Fruit fly (Drosophila melanogaster) whole organism, embryonic: ENCODE measurements around the gene ATPsynB.

ENCODE experiments used
- Asciz ChIP-seq: fragments of 200-800 bp; sonication (Bioruptor generic); optimal IDR thresholded peaks from 2 replicates; lab custom pipeline; 2017; ENCODE audit warnings: missing biosample characterization, mild to moderate bottlenecking, missing genetic modification characterization, missing genetic modification reagents
- Atf3 ChIP-seq: fragments of 200-800 bp; sonication (Bioruptor generic); optimal IDR thresholded peaks from 3 replicates; lab custom pipeline; 2016; ENCODE audit warnings: missing biosample characterization, missing genetic modification characterization
- Awh ChIP-seq: fragments of 200-800 bp; sonication (Bioruptor generic); IDR thresholded peaks from 2 replicates; pipeline ENCODE4, ENCODE4 v1.3.6; 2022; ENCODE audit warnings: missing biosample characterization, missing genetic modification characterization
- Bgb ChIP-seq: fragments of 200-800 bp; sonication (Bioruptor generic); IDR thresholded peaks from 2 replicates; pipeline ENCODE4 v1.3.6; 2022; ENCODE audit warnings: missing biosample characterization, missing genetic modification characterization; ENCODE audit not compliant: partially characterized antibody
- CG10654 ChIP-seq: fragments of 200-800 bp; sonication (Bioruptor generic); optimal IDR thresholded peaks from 2 replicates; lab custom pipeline; 2016; ENCODE audit warnings: missing biosample characterization, missing genetic modification characterization
- CG10979 ChIP-seq: fragments of 200-800 bp; sonication (Bioruptor generic); optimal IDR thresholded peaks from 2 replicates; lab custom pipeline; 2018; ENCODE audit warnings: missing biosample characterization, mild to moderate bottlenecking, missing genetic modification characterization, moderate library complexity
- CG12219 ChIP-seq: fragments of 200-800 bp; sonication (Bioruptor generic); optimal IDR thresholded peaks from 3 replicates; lab custom pipeline; 2018; ENCODE audit warnings: missing biosample characterization, mild to moderate bottlenecking, missing genetic modification characterization
- CG12744 ChIP-seq: fragments of 200-800 bp; sonication (Bioruptor generic); optimal IDR thresholded peaks from 2 replicates; lab custom pipeline; 2016; ENCODE audit warnings: missing biosample characterization, missing genetic modification characterization
- CG13123 ChIP-seq: fragments of 200-800 bp; sonication (Bioruptor generic); optimal IDR thresholded peaks from 2 replicates; lab custom pipeline; 2016; ENCODE audit warnings: missing biosample characterization, missing genetic modification characterization
- CG13894 ChIP-seq: fragments of 200-800 bp; sonication (Bioruptor generic); optimal IDR thresholded peaks from 3 replicates; lab custom pipeline; 2018; ENCODE audit warnings: missing biosample characterization, mild to moderate bottlenecking, missing genetic modification characterization, moderate library complexity
- CG16779 ChIP-seq: fragments of 200-800 bp; sonication (Bioruptor generic); IDR thresholded peaks from 2 replicates; pipeline ENCODE4 v1.3.6; 2022; ENCODE audit warnings: missing biosample characterization, missing genetic modification characterization
- CG2199 ChIP-seq: fragments of 200-800 bp; sonication (Bioruptor generic); IDR thresholded peaks from 3 replicates; pipeline ENCODE4 v1.3.6; 2022; ENCODE audit warnings: missing biosample characterization, missing genetic modification characterization
- CG2712 ChIP-seq: fragments of 200-800 bp; optimal IDR thresholded peaks from 3 replicates; lab custom pipeline; 2019; ENCODE audit warnings: missing biosample characterization, mild to moderate bottlenecking, missing genetic modification characterization, moderate library complexity
- CG3163 ChIP-seq: fragments of 200-800 bp; sonication (Bioruptor generic); optimal IDR thresholded peaks from 3 replicates; lab custom pipeline; 2016; ENCODE audit warnings: missing biosample characterization, missing genetic modification characterization
- CG3847 ChIP-seq: fragments of 200-800 bp; sonication (Bioruptor generic); IDR thresholded peaks from 2 replicates; pipeline ENCODE4 v1.3.6; 2022; ENCODE audit warnings: missing biosample characterization, missing genetic modification characterization
- CG6654 ChIP-seq: fragments of 200-800 bp; sonication (Bioruptor generic); optimal IDR thresholded peaks from 2 replicates; lab custom pipeline; 2017; ENCODE audit warnings: missing biosample characterization, mild to moderate bottlenecking, missing genetic modification characterization
- CG6683 ChIP-seq: fragments of 200-800 bp; sonication (Bioruptor generic); optimal IDR thresholded peaks from 2 replicates; lab custom pipeline; 2017; ENCODE audit warnings: missing biosample characterization, mild to moderate bottlenecking, missing genetic modification characterization, missing genetic modification reagents
- CG6689 ChIP-seq: fragments of 200-800 bp; sonication (Bioruptor generic); IDR thresholded peaks from 2 replicates; pipeline ENCODE4 v1.3.6; 2022; ENCODE audit warnings: missing biosample characterization, missing genetic modification characterization
- CG7556 ChIP-seq: fragments of 200-800 bp; sonication (Bioruptor generic); optimal IDR thresholded peaks from 2 replicates; lab custom pipeline; 2017; ENCODE audit warnings: missing biosample characterization, mild to moderate bottlenecking, missing genetic modification characterization
- CG7987 ChIP-seq: fragments of 200-800 bp; sonication (Bioruptor generic); optimal IDR thresholded peaks from 2 replicates; lab custom pipeline; 2018; ENCODE audit warnings: missing biosample characterization, mild to moderate bottlenecking, missing genetic modification characterization, moderate library complexity
- CG8924 ChIP-seq: fragments of 200-800 bp; optimal IDR thresholded peaks from 3 replicates; lab custom pipeline; 2019; ENCODE audit warnings: missing biosample characterization, mild to moderate bottlenecking, missing genetic modification characterization, moderate library complexity
- D19A ChIP-seq: fragments of 200-800 bp; optimal IDR thresholded peaks from 3 replicates; lab custom pipeline; 2019; ENCODE audit warnings: missing biosample characterization, mild to moderate bottlenecking, missing genetic modification characterization, moderate library complexity
- Deaf1 ChIP-seq: fragments of 200-800 bp; optimal IDR thresholded peaks from 3 replicates; lab custom pipeline; 2019; ENCODE audit warnings: missing biosample characterization, mild to moderate bottlenecking, missing genetic modification characterization, moderate library complexity
- Dll ChIP-seq: fragments of 200-800 bp; sonication (Bioruptor generic); IDR thresholded peaks from 4 replicates; pipeline ENCODE4 v1.3.6; 2022; ENCODE audit warnings: missing biosample characterization, missing genetic modification characterization; ENCODE audit not compliant: partially characterized antibody
- MTF-1 ChIP-seq: fragments of 200-800 bp; sonication (Bioruptor generic); optimal IDR thresholded peaks from 2 replicates; lab custom pipeline; 2018; ENCODE audit warnings: missing biosample characterization, mild to moderate bottlenecking, missing genetic modification characterization, borderline replicate concordance
- Optix ChIP-seq: fragments of 200-800 bp; sonication (Bioruptor generic); IDR thresholded peaks from 3 replicates; pipeline ENCODE4 v1.3.6; 2022; ENCODE audit warnings: missing biosample characterization, missing genetic modification characterization
- Scr ChIP-seq: fragments of 200-800 bp; sonication (Bioruptor generic); IDR thresholded peaks from 2 replicates; pipeline ENCODE4 v1.3.6; 2022; ENCODE audit warnings: missing biosample characterization, missing genetic modification characterization; ENCODE audit not compliant: partially characterized antibody
- amos ChIP-seq: fragments of 200-800 bp; sonication (Bioruptor generic); IDR thresholded peaks from 2 replicates; pipeline ENCODE4 v1.3.6; 2022; ENCODE audit warnings: missing biosample characterization, missing genetic modification characterization; ENCODE audit not compliant: partially characterized antibody
- caup ChIP-seq: fragments of 200-800 bp; sonication (Bioruptor generic); optimal IDR thresholded peaks from 3 replicates; lab custom pipeline; 2017; ENCODE audit warnings: missing biosample characterization, mild to moderate bottlenecking, missing genetic modification characterization, moderate library complexity; ENCODE audit not compliant: severe bottlenecking
- cg ChIP-seq: fragments of 200-800 bp; sonication (Bioruptor generic); optimal IDR thresholded peaks from 3 replicates; lab custom pipeline; 2019; ENCODE audit warnings: missing biosample characterization, mild to moderate bottlenecking, missing genetic modification characterization, moderate library complexity
- crc ChIP-seq: fragments of 200-800 bp; sonication (Bioruptor generic); optimal IDR thresholded peaks from 2 replicates; lab custom pipeline; 2016; ENCODE audit warnings: missing biosample characterization, missing genetic modification characterization
- crp ChIP-seq, 2 experiments: fragments of 200-800 bp; sonication (Bioruptor generic); optimal IDR thresholded peaks; 2 replicates in 1 of 2; 3 replicates in 1 of 2; lab custom pipeline; 2017; ENCODE audit warnings: missing biosample characterization in 2 of 2, missing genetic modification characterization in 2 of 2, mild to moderate bottlenecking in 1 of 2, moderate library complexity in 1 of 2
- cwo ChIP-seq: fragments of 200-800 bp; sonication (Bioruptor generic); optimal IDR thresholded peaks from 3 replicates; lab custom pipeline; 2017; ENCODE audit warnings: missing biosample characterization, missing genetic modification characterization, mild to moderate bottlenecking, moderate library complexity, missing genetic modification reagents
- dysf ChIP-seq: fragments of 200-800 bp; sonication (Bioruptor generic); IDR thresholded peaks from 3 replicates; pipeline ENCODE4 v1.3.6; 2022; ENCODE audit warnings: missing biosample characterization, missing genetic modification characterization
- gcm2 ChIP-seq: fragments of 200-800 bp; sonication (Bioruptor generic); optimal IDR thresholded peaks from 2 replicates; lab custom pipeline; 2016; ENCODE audit warnings: missing biosample characterization, missing genetic modification characterization
- h ChIP-seq: fragments of >200 bp; optimal IDR thresholded peaks from 2 replicates; lab custom pipeline; 2017
- hkb ChIP-seq, 2 experiments: fragments of 200-800 bp in 1 of 2; fragments of >200 bp in 1 of 2; sonication (Bioruptor generic) in 1 of 2; IDR thresholded peaks in 1 of 2; optimal IDR thresholded peaks in 1 of 2; 2 replicates each; pipeline versions ENCODE4 v1.3.6 to Lab custom; 2017 to 2022; ENCODE audit warnings: missing biosample characterization in 1 of 2, missing genetic modification characterization in 1 of 2
- klu ChIP-seq: fragments of 200-800 bp; sonication (Bioruptor generic); IDR thresholded peaks from 2 replicates; pipeline ENCODE4 v1.3.6; 2022; ENCODE audit warnings: missing biosample characterization, missing genetic modification characterization
- mld ChIP-seq: fragments of 200-800 bp; sonication (Bioruptor generic); IDR thresholded peaks from 3 replicates; pipeline ENCODE4 v1.3.6; 2022; ENCODE audit warnings: missing biosample characterization, missing genetic modification characterization; ENCODE audit not compliant: partially characterized antibody
- nom ChIP-seq: fragments of 200-800 bp; sonication (Bioruptor generic); optimal IDR thresholded peaks from 2 replicates; lab custom pipeline; 2017; ENCODE audit warnings: missing biosample characterization, missing genetic modification characterization, mild to moderate bottlenecking, moderate library complexity, missing genetic modification reagents
- odd ChIP-seq: fragments of 200-800 bp; sonication (Bioruptor generic); optimal IDR thresholded peaks from 2 replicates; lab custom pipeline; 2017; ENCODE audit warnings: missing biosample characterization, mild to moderate bottlenecking, missing genetic modification characterization
- run ChIP-seq: fragments of 200-800 bp; sonication (Bioruptor generic); optimal IDR thresholded peaks from 3 replicates; lab custom pipeline; 2018; ENCODE audit warnings: missing biosample characterization, mild to moderate bottlenecking, missing genetic modification characterization
- sens-2 ChIP-seq: fragments of 200-800 bp; sonication (Bioruptor generic); IDR thresholded peaks from 2 replicates; pipeline ENCODE4 v1.3.6; 2022; ENCODE audit warnings: missing biosample characterization, missing genetic modification characterization
- slou ChIP-seq: fragments of 200-800 bp; sonication (Bioruptor generic); optimal IDR thresholded peaks from 3 replicates; lab custom pipeline; 2016; ENCODE audit warnings: missing biosample characterization, missing genetic modification characterization
- tgo ChIP-seq: fragments of 200-800 bp; sonication (Bioruptor generic); IDR thresholded peaks from 3 replicates; pipeline ENCODE4 v1.3.6; 2022; ENCODE audit warnings: missing biosample characterization, missing genetic modification characterization
- vvl ChIP-seq: fragments of 200-800 bp; sonication (Bioruptor generic); IDR thresholded peaks from 2 replicates; pipeline ENCODE4 v1.3.6; 2022; ENCODE audit warnings: missing biosample characterization, missing genetic modification characterization
- zen2 ChIP-seq: fragments of 200-800 bp; sonication (Bioruptor generic); IDR thresholded peaks from 3 replicates; pipeline ENCODE4 v1.3.6; 2022; ENCODE audit warnings: missing biosample characterization, missing genetic modification characterization; ENCODE audit not compliant: partially characterized antibody
- zfh1 ChIP-seq: fragments of 200-800 bp; sonication (Bioruptor generic); IDR thresholded peaks from 3 replicates; pipeline ENCODE4 v1.3.6; 2022; ENCODE audit warnings: missing biosample characterization, missing genetic modification characterization

ATPsynB gene

DNA sequence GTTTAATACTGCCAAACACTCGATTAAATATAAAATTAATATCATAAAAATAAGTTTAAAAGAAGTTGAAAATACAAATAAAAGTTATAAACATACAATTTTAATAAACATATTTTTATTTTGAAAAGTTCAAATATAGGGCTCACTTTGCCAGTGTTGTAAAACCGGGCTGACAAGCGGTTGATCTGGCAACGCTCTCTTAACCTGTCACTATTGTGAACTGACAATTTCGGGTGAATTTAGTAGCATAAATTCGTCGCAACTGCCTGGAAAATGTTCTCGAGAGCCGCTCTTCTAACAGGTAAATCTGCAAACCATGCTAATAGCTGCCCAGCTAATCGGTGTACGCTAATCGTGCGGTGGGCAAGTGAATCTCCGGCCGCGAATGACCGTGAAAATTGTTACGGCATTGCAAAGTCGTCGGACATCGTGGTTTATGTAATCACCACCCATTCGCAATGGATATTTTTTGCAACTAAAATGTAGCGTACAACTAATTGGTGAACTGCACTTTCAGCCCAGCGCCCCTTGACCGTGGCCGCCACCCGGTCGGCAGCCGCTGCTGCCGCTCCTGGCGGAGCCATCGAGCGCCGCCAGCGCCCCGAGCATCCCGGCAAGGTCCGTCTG lies at the start of gene ATPsynB (continued):
- TF ChIP-seq CG12219 (GFP tag; lab: Kevin White, UChicago) (no peak), cg (GFP tag; lab: Kevin White, UChicago) (no peak), CG3163 (GFP tag; lab: Kevin White, UChicago) (no peak), CG7987 (GFP tag; lab: Kevin White, UChicago) (peak; percentile 42), klu (GFP tag; lab: Robert Waterston, UW) (no peak), CG10979 (tag; lab: Kevin White, UChicago) (no peak), slou (GFP tag; lab: Kevin White, UChicago) (no peak), Atf3 (GFP tag; lab: Kevin White, UChicago) (no peak), hkb (optimal IDR thresholded peaks at IDR 0.05; lab: Kevin White, UChicago) (no peak), hkb (GFP tag; IDR thresholded peaks at IDR 0.05; lab: Robert Waterston, UW) (no peak), Bgb (peak; percentile 46; the same call in 1 of the 2 replicates), odd (GFP tag; lab: Kevin White, UChicago) (no peak), Awh (GFP tag; lab: Robert Waterston, UW) (no peak), tgo (GFP tag; lab: Robert Waterston, UW) (no peak; the same call in 2 of the 3 replicates), CG2199 (GFP tag; lab: Robert Waterston, UW) (no peak), crc (no peak), Asciz (no peak), Dll (GFP tag; lab: Robert Waterston, UW) (0 out of 4 replicates have a peak, but pooled peaks have one; percentile 11), CG2712 (tag; lab: Kevin White, UChicago) (peak; percentile 100), mld (GFP tag; lab: Robert Waterston, UW) (no peak), D19A (tag; lab: Kevin White, UChicago) (no peak), h (lab: Kevin White, UChicago) (no peak), CG10654 (no peak), amos (GFP tag; lab: Robert Waterston, UW) (peak; percentile 49; the same call in 1 of the 2 replicates), Deaf1 (no peak), CG6654 (GFP tag; lab: Kevin White, UChicago) (no peak), CG13894 (no peak), crp (GFP tag; optimal IDR thresholded peaks at IDR 0.05; lab: Kevin White, UChicago) (no peak)

DNA sequence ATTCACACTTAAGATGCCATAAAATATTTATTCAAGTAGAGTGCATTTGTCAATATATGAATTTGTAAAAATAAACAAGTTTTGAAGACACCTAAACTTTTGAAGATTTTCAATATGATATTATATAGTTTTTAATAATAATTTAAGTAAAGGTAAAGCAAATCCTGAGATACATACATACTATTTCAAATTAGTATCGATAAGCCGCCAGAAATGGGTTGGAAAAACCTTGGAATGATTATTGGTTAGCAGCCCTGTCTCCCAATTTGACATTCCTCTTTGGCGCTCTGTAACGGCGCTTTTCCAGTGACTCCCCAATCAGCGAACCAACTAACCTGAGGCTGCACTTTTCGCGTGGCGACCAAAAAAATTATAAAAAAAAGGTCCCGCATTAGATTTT lies 48.8 kb upstream of the ATPsynB start, which contains the start of gene alphaTub67C:
Gene alphaTub67C (plus strand): TSS at position 301 of the 400 bp plus-strand sequence.
- TF ChIP-seq MTF-1 (GFP tag; lab: Kevin White, UChicago) (no peak), vvl (GFP tag; lab: Robert Waterston, UW) (no peak), CG6689 (GFP tag; lab: Robert Waterston, UW) (no peak), nom (no peak), cwo (no peak), CG3847 (GFP tag; lab: Robert Waterston, UW) (no peak), gcm2 (GFP tag; lab: Kevin White, UChicago) (no peak), caup (GFP tag; lab: Kevin White, UChicago) (no peak)

DNA sequence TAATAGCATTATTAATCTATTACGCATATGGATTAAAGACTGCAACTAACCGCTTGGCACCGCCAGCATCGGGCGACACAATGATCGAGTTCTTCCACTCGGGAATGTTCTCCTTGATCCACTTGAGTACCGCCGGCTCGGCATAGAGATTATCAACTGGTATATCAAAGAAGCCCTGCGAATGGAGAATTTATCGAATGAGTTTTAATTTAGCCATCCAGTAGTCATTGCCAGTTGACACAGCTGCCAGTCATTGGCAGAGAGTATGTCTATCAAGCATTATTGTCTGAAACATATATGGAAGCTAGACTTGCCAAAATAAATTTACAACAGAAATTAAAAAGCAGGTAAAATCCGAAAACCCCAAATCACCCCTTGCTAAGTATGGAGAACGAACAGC lies 44.9 kb upstream of the ATPsynB start, which contains the start of gene CG16719:
Gene CG16719 (plus strand): TSS at position 301 of the 400 bp plus-strand sequence.
- TF ChIP-seq run (tag; lab: Kevin White, UChicago) (no peak), zfh1 (GFP tag; lab: Robert Waterston, UW) (no peak), CG12744 (GFP tag; lab: Kevin White, UChicago) (no peak), CG7556 (GFP tag; lab: Kevin White, UChicago) (no peak), Dll (GFP tag; lab: Robert Waterston, UW) (no peak), Optix (GFP tag; lab: Robert Waterston, UW) (no peak), Scr (GFP tag; lab: Robert Waterston, UW) (no peak), CG6683 (GFP tag; lab: Kevin White, UChicago) (no peak), dysf (GFP tag; lab: Robert Waterston, UW) (no peak), CG16779 (GFP tag; lab: Robert Waterston, UW) (no peak), mld (GFP tag; lab: Robert Waterston, UW) (no peak), CG8924 (no peak), sens-2 (GFP tag; lab: Robert Waterston, UW) (no peak), CG13123 (GFP tag; lab: Kevin White, UChicago) (no peak), zen2 (GFP tag; lab: Robert Waterston, UW) (no peak)
